Fruit fly (Drosophila melanogaster) whole organism, embryonic: ENCODE measurements around the gene cu.
A peak's percentile ranks its signal among the peaks of the same experiment; 100 is the strongest.

Experiments used
- Bgb ChIP-seq: fragments of 200-800 bp; sonication (Bioruptor generic); IDR thresholded peaks from 2 replicates; pipeline ENCODE4 v1.3.6; 2022; ENCODE audit warnings: missing biosample characterization, missing genetic modification characterization; ENCODE audit not compliant: partially characterized antibody
- CG10654 ChIP-seq: fragments of 200-800 bp; sonication (Bioruptor generic); optimal IDR thresholded peaks from 2 replicates; lab custom pipeline; 2016; ENCODE audit warnings: missing biosample characterization, missing genetic modification characterization
- CG11560 ChIP-seq: fragments of 200-800 bp; sonication (Bioruptor generic); IDR thresholded peaks from 3 replicates; pipeline ENCODE4 v1.3.6; 2022; ENCODE audit warnings: missing biosample characterization, missing genetic modification characterization
- CG13894 ChIP-seq: fragments of 200-800 bp; sonication (Bioruptor generic); optimal IDR thresholded peaks from 3 replicates; lab custom pipeline; 2018; ENCODE audit warnings: missing biosample characterization, mild to moderate bottlenecking, missing genetic modification characterization, moderate library complexity
- CG14014 ChIP-seq: fragments of 200-800 bp; sonication (Bioruptor generic); IDR thresholded peaks from 2 replicates; pipeline ENCODE4 v1.3.6; 2022; ENCODE audit warnings: missing biosample characterization, missing genetic modification characterization
- CG14050 ChIP-seq: fragments of 200-800 bp; sonication (Bioruptor generic); IDR thresholded peaks from 3 replicates; pipeline ENCODE4 v1.3.6; 2022; ENCODE audit warnings: missing biosample characterization, missing genetic modification characterization
- CG15011 ChIP-seq: fragments of 200-800 bp; sonication (Bioruptor generic); optimal IDR thresholded peaks from 3 replicates; lab custom pipeline; 2018; ENCODE audit warnings: missing biosample characterization, mild to moderate bottlenecking, missing genetic modification characterization
- CG1647 ChIP-seq: fragments of 200-800 bp; sonication (Bioruptor generic); optimal IDR thresholded peaks from 3 replicates; lab custom pipeline; 2016; ENCODE audit warnings: missing biosample characterization, missing genetic modification characterization
- CG17186 ChIP-seq: fragments of 200-800 bp; sonication (Bioruptor generic); optimal IDR thresholded peaks from 3 replicates; lab custom pipeline; 2017; ENCODE audit warnings: missing biosample characterization, missing genetic modification reagents, missing genetic modification characterization
- CG17328 ChIP-seq: fragments of 200-800 bp; sonication (Bioruptor generic); IDR thresholded peaks from 2 replicates; pipeline ENCODE4 v1.3.6; 2022; ENCODE audit warnings: missing biosample characterization, missing genetic modification characterization
- CG18619 ChIP-seq: fragments of 200-800 bp; sonication (Bioruptor generic); optimal IDR thresholded peaks from 3 replicates; lab custom pipeline; 2017; ENCODE audit warnings: missing biosample characterization, mild to moderate bottlenecking, missing genetic modification characterization
- CG2120 ChIP-seq: fragments of 200-800 bp; sonication (Bioruptor generic); optimal IDR thresholded peaks from 3 replicates; lab custom pipeline; 2016; ENCODE audit warnings: missing biosample characterization, missing genetic modification characterization
- CG2889 ChIP-seq: fragments of 200-800 bp; sonication (Bioruptor generic); IDR thresholded peaks from 3 replicates; pipeline ENCODE4 v1.3.6; 2022; ENCODE audit warnings: missing biosample characterization, missing genetic modification characterization
- CG3281 ChIP-seq: fragments of 200-800 bp; sonication (Bioruptor generic); optimal IDR thresholded peaks from 3 replicates; lab custom pipeline; 2017; ENCODE audit warnings: missing biosample characterization, mild to moderate bottlenecking, missing genetic modification characterization
- CG34224 ChIP-seq: fragments of 200-800 bp; sonication (Bioruptor generic); IDR thresholded peaks from 3 replicates; pipeline ENCODE4 v1.3.6; 2022; ENCODE audit warnings: missing biosample characterization, missing genetic modification characterization; ENCODE audit not compliant: partially characterized antibody
- CG6254 ChIP-seq: fragments of 200-800 bp; sonication (Bioruptor generic); optimal IDR thresholded peaks from 3 replicates; lab custom pipeline; 2017; ENCODE audit warnings: mild to moderate bottlenecking, missing biosample characterization, missing genetic modification reagents, missing genetic modification characterization
- CG6654 ChIP-seq: fragments of 200-800 bp; sonication (Bioruptor generic); optimal IDR thresholded peaks from 2 replicates; lab custom pipeline; 2017; ENCODE audit warnings: missing biosample characterization, mild to moderate bottlenecking, missing genetic modification characterization
- CG6854 ChIP-seq: fragments of 200-800 bp; sonication (Bioruptor generic); optimal IDR thresholded peaks from 3 replicates; lab custom pipeline; 2017; ENCODE audit warnings: missing biosample characterization, mild to moderate bottlenecking, missing genetic modification characterization
- CG7987 ChIP-seq: fragments of 200-800 bp; sonication (Bioruptor generic); optimal IDR thresholded peaks from 2 replicates; lab custom pipeline; 2018; ENCODE audit warnings: missing biosample characterization, mild to moderate bottlenecking, missing genetic modification characterization, moderate library complexity
- CG8478 ChIP-seq: fragments of >200 bp; optimal IDR thresholded peaks from 2 replicates; lab custom pipeline; 2018
- CG9727 ChIP-seq: fragments of 200-800 bp; sonication (Bioruptor generic); optimal IDR thresholded peaks from 3 replicates; lab custom pipeline; 2017; ENCODE audit warnings: missing biosample characterization, mild to moderate bottlenecking, missing genetic modification characterization
- CkIIα-i1 ChIP-seq: fragments of 200-800 bp; sonication (Bioruptor generic); IDR thresholded peaks from 2 replicates; pipeline ENCODE4 v1.3.6; 2022; ENCODE audit warnings: missing biosample characterization, missing genetic modification characterization
- CoRest ChIP-seq: fragments of 200-800 bp; sonication (Bioruptor generic); optimal IDR thresholded peaks from 3 replicates; lab custom pipeline; 2018; ENCODE audit warnings: missing biosample characterization, mild to moderate bottlenecking, missing genetic modification characterization, moderate library complexity
- Dad ChIP-seq: fragments of 200-800 bp; sonication (Bioruptor generic); optimal IDR thresholded peaks from 3 replicates; lab custom pipeline; 2016; ENCODE audit warnings: missing biosample characterization, missing genetic modification characterization
- Dll ChIP-seq: fragments of 200-800 bp; sonication (Bioruptor generic); IDR thresholded peaks from 4 replicates; pipeline ENCODE4 v1.3.6; 2022; ENCODE audit warnings: missing biosample characterization, missing genetic modification characterization; ENCODE audit not compliant: partially characterized antibody
- Doc3 ChIP-seq: fragments of 200-800 bp; sonication (Bioruptor generic); IDR thresholded peaks from 3 replicates; pipeline ENCODE4 v1.3.6; 2022; ENCODE audit warnings: missing biosample characterization, missing genetic modification characterization; ENCODE audit not compliant: partially characterized antibody
- Dref ChIP-seq: fragments of 200-800 bp; sonication (Bioruptor generic); IDR thresholded peaks from 2 replicates; pipeline ENCODE4 v1.3.6; 2022; ENCODE audit warnings: missing biosample characterization, missing genetic modification characterization
- ERR ChIP-seq: fragments of 200-800 bp; sonication (Bioruptor generic); optimal IDR thresholded peaks from 2 replicates; lab custom pipeline; 2016; ENCODE audit warnings: missing biosample characterization, missing genetic modification characterization
- HmgZ ChIP-seq: fragments of 200-800 bp; sonication (Bioruptor generic); optimal IDR thresholded peaks from 2 replicates; lab custom pipeline; 2018; ENCODE audit warnings: missing biosample characterization, mild to moderate bottlenecking, missing genetic modification characterization
- Poxn ChIP-seq: fragments of 200-800 bp; sonication (Bioruptor generic); IDR thresholded peaks from 2 replicates; pipeline ENCODE4 v1.3.6; 2022; ENCODE audit warnings: missing biosample characterization, missing genetic modification characterization
- Sin3A ChIP-seq: fragments of >200 bp; optimal IDR thresholded peaks from 2 replicates; lab custom pipeline; 2018
- YL-1 ChIP-seq: fragments of 200-800 bp; sonication (Bioruptor generic); optimal IDR thresholded peaks from 3 replicates; lab custom pipeline; 2017; ENCODE audit warnings: missing biosample characterization, mild to moderate bottlenecking, missing genetic modification characterization
- cas ChIP-seq: fragments of 200-800 bp; sonication (Bioruptor generic); IDR thresholded peaks from 2 replicates; pipeline ENCODE4 v1.3.6; 2022; ENCODE audit warnings: missing biosample characterization, missing genetic modification characterization
- cwo ChIP-seq: fragments of 200-800 bp; sonication (Bioruptor generic); optimal IDR thresholded peaks from 3 replicates; lab custom pipeline; 2017; ENCODE audit warnings: missing biosample characterization, missing genetic modification characterization, mild to moderate bottlenecking, moderate library complexity, missing genetic modification reagents
- dmrt11E ChIP-seq: fragments of 200-800 bp; sonication (Bioruptor generic); optimal IDR thresholded peaks from 3 replicates; lab custom pipeline; 2018; ENCODE audit warnings: missing biosample characterization, mild to moderate bottlenecking, missing genetic modification characterization, moderate library complexity
- fd96Cb ChIP-seq: fragments of 200-800 bp; sonication (Bioruptor generic); optimal IDR thresholded peaks from 2 replicates; lab custom pipeline; 2018; ENCODE audit warnings: missing biosample characterization, mild to moderate bottlenecking, missing genetic modification characterization, moderate library complexity
- fru ChIP-seq: fragments of >200 bp; optimal IDR thresholded peaks from 2 replicates; lab custom pipeline; 2017
- gcm ChIP-seq: fragments of 200-800 bp; sonication (Bioruptor generic); optimal IDR thresholded peaks from 2 replicates; lab custom pipeline; 2019; ENCODE audit warnings: missing biosample characterization, mild to moderate bottlenecking, missing genetic modification characterization, moderate library complexity
- inv ChIP-seq: fragments of 200-800 bp; sonication (Bioruptor generic); IDR thresholded peaks from 2 replicates; pipeline ENCODE4 v1.3.6; 2022; ENCODE audit warnings: missing biosample characterization, missing genetic modification characterization; ENCODE audit not compliant: partially characterized antibody
- jumu ChIP-seq: fragments of 200-800 bp; sonication (Bioruptor generic); optimal IDR thresholded peaks from 3 replicates; lab custom pipeline; 2016; ENCODE audit warnings: missing biosample characterization, missing genetic modification characterization
- lilli ChIP-seq: fragments of 200-800 bp; sonication (Bioruptor generic); optimal IDR thresholded peaks from 3 replicates; lab custom pipeline; 2016; ENCODE audit warnings: missing biosample characterization, missing genetic modification characterization
- pb ChIP-seq: fragments of 200-800 bp; sonication (Bioruptor generic); optimal IDR thresholded peaks from 3 replicates; lab custom pipeline; 2016; ENCODE audit warnings: missing biosample characterization, missing genetic modification characterization
- phol ChIP-seq: fragments of 200-800 bp; sonication (Bioruptor generic); optimal IDR thresholded peaks from 3 replicates; lab custom pipeline; 2018; ENCODE audit warnings: missing biosample characterization, mild to moderate bottlenecking, missing genetic modification characterization, moderate library complexity
- sc ChIP-seq, 3 experiments: fragments of >200 bp in 2 of 3; fragments of 200-800 bp in 1 of 3; sonication (Bioruptor generic) in 1 of 3; optimal IDR thresholded peaks; 2 replicates in 2 of 3; 3 replicates in 1 of 3; lab custom pipeline; 2017; ENCODE audit warnings: mild to moderate bottlenecking in 1 of 3, missing biosample characterization in 1 of 3, missing genetic modification characterization in 1 of 3, missing genetic modification reagents in 1 of 3
- shn ChIP-seq: fragments of 200-800 bp; sonication (Bioruptor generic); optimal IDR thresholded peaks from 3 replicates; lab custom pipeline; 2016; ENCODE audit warnings: missing biosample characterization, missing genetic modification characterization
- sisA ChIP-seq: fragments of 200-800 bp; sonication (Bioruptor generic); IDR thresholded peaks from 2 replicates; pipeline ENCODE4 v1.3.6; 2022; ENCODE audit warnings: missing biosample characterization, missing genetic modification characterization
- slou ChIP-seq: fragments of 200-800 bp; sonication (Bioruptor generic); optimal IDR thresholded peaks from 3 replicates; lab custom pipeline; 2016; ENCODE audit warnings: missing biosample characterization, missing genetic modification characterization
- twi ChIP-seq: fragments of 200-800 bp; optimal IDR thresholded peaks from 2 replicates; lab custom pipeline; 2019; ENCODE audit warnings: missing biosample characterization, mild to moderate bottlenecking, missing genetic modification characterization, moderate library complexity
- unc-4 ChIP-seq: fragments of 200-800 bp; sonication (Bioruptor generic); IDR thresholded peaks from 2 replicates; pipeline ENCODE4 v1.3.6; 2022; ENCODE audit warnings: missing biosample characterization, missing genetic modification characterization; ENCODE audit not compliant: partially characterized antibody
- z ChIP-seq: fragments of 200-800 bp; sonication (Bioruptor generic); IDR thresholded peaks from 3 replicates; pipeline ENCODE4 v1.3.6; 2022; ENCODE audit warnings: missing biosample characterization, missing genetic modification characterization
- zf30C ChIP-seq: fragments of 200-800 bp; sonication (Bioruptor generic); optimal IDR thresholded peaks from 3 replicates; lab custom pipeline; 2018; ENCODE audit warnings: missing biosample characterization, mild to moderate bottlenecking, missing genetic modification characterization

cu gene

DNA sequence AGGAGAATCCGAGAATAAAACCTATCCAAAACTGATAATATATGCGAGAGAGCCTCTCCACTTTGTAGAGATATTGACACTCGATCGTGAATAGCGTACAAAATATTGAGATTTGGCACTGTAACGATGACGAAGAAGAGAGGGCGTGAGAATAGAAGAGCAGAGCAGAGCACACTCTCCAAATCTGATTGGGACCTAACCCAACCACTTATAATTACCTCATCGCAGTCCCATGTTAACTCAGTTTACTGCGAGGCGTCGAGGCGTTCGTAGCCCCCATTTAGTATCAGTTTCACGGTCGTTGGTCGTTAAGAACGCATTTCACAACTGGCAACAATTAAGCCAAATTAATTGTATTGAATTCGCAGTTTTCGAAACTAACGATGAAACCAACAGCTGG is 40.5 kb upstream of the cu start, which contains the start of gene Ugt302C1 (continued):
- TF ChIP-seq sc (optimal IDR thresholded peaks at IDR 0.05; lab: Kevin White, UChicago) (no peak), sc (GFP tag; optimal IDR thresholded peaks at IDR 0.05; lab: Kevin White, UChicago) (no peak), Doc3 (GFP tag; lab: Robert Waterston, UW) (no peak), CG8478 (no peak), lilli (GFP tag; lab: Kevin White, UChicago) (no peak), CG3281 (peak; percentile 37), CG17186 (GFP tag; lab: Kevin White, UChicago) (no peak), CG11560 (tag; lab: Robert Waterston, UW) (no peak), cas (GFP tag; lab: Robert Waterston, UW) (no peak), HmgZ (tag; lab: Kevin White, UChicago) (peak; percentile 10), CG2889 (GFP tag; lab: Robert Waterston, UW) (no peak), z (GFP tag; lab: Robert Waterston, UW) (peak; percentile 72; the same call in 2 of the 3 replicates), Sin3A (lab: Kevin White, UChicago) (no peak), CG15011 (GFP tag; lab: Kevin White, UChicago) (no peak), Bgb (GFP tag; lab: Robert Waterston, UW) (0 out of 2 replicates have a peak, but pooled peaks have one; percentile 65), inv (GFP tag; lab: Robert Waterston, UW) (peak; percentile 28; the same call in 1 of the 2 replicates), gcm (GFP tag; lab: Kevin White, UChicago) (no peak), fru (no peak), YL-1 (no peak), CG2120 (GFP tag; lab: Kevin White, UChicago) (peak; percentile 10), CkIIα-i1 (no peak), Dll (GFP tag; lab: Robert Waterston, UW) (peak; percentile 44; the same call in 1 of the 4 replicates), CG1647 (GFP tag; lab: Kevin White, UChicago) (no peak), pb (GFP tag; lab: Kevin White, UChicago) (peak; percentile 4), CG17328 (no peak), cwo (GFP tag; lab: Kevin White, UChicago) (no peak), CG6854 (GFP tag; lab: Kevin White, UChicago) (no peak), CG10654 (no peak), CG34224 (peak; percentile 57; the same call in 2 of the 3 replicates), Poxn (GFP tag; lab: Robert Waterston, UW) (no peak), dmrt11E (tag; lab: Kevin White, UChicago) (no peak), ERR (GFP tag; lab: Kevin White, UChicago) (no peak), Dref (GFP tag; lab: Robert Waterston, UW) (no peak), CG7987 (no peak), CG14050 (GFP tag; lab: Robert Waterston, UW) (no peak), CG18619 (GFP tag; lab: Kevin White, UChicago) (no peak), sisA (GFP tag; lab: Robert Waterston, UW) (no peak), phol (tag; lab: Kevin White, UChicago) (no peak), CG14014 (GFP tag; lab: Robert Waterston, UW) (0 out of 2 replicates have a peak, but pooled peaks have one; percentile 40), CG13894 (no peak), fd96Cb (tag; lab: Kevin White, UChicago) (no peak), jumu (no peak), twi (tag; lab: Kevin White, UChicago) (no peak), slou (GFP tag; lab: Kevin White, UChicago) (no peak), CG6254 (GFP tag; lab: Kevin White, UChicago) (no peak), unc-4 (GFP tag; lab: Robert Waterston, UW) (no peak; the same call in 1 of the 2 replicates), CoRest (no peak), Dad (no peak), shn (GFP tag; lab: Kevin White, UChicago) (no peak), CG6654 (GFP tag; lab: Kevin White, UChicago) (no peak), CG9727 (GFP tag; lab: Kevin White, UChicago) (no peak), zf30C (GFP tag; lab: Kevin White, UChicago) (no peak)
